Worm (Caenorhabditis elegans): ENCODE results near the gene nhr-208.

- TF ChIP-seq mep-1 (tag; optimal IDR thresholded peaks at IDR 0.05) (no peak), unc-39 (tag; optimal IDR thresholded peaks at IDR 0.05) (no peak), lsy-2 (tag; optimal IDR thresholded peaks at IDR 0.05) (no peak), ztf-11 (tag; optimal IDR thresholded peaks at IDR 0.05) (no peak), nhr-237 (tag; optimal IDR thresholded peaks at IDR 0.05) (no peak), pha-4 (tag; optimal IDR thresholded peaks at IDR 0.05) (no peak), snpc-4 (tag; optimal IDR thresholded peaks at IDR 0.05) (no peak), ceh-83 (GFP tag; optimal IDR thresholded peaks at IDR 0.05) (no peak)
Observed at ce11 chrV:12070419-12070818, 23.7 kb upstream of the nhr-208 start, which contains the start of gene kmo-1.

All from whole organism, mixed stage, embryonic.